Fruit fly (Drosophila melanogaster) whole organism, adult: Measurements from ENCODE around the gene CG11555.

Experiments used
- CG12768 ChIP-seq: fragments of 200-800 bp; sonication (Bioruptor generic); optimal IDR thresholded peaks from 2 replicates; lab custom pipeline; 2017; ENCODE audit warnings: missing biosample characterization, missing genetic modification characterization, mild to moderate bottlenecking, moderate library complexity, missing genetic modification reagents
- CG14711 ChIP-seq: fragments of 200-800 bp; sonication (Bioruptor generic); optimal IDR thresholded peaks from 2 replicates; lab custom pipeline; 2018; ENCODE audit warnings: missing biosample characterization, mild to moderate bottlenecking, missing genetic modification characterization, moderate library complexity
- CG5204 ChIP-seq: fragments of 200-800 bp; sonication (Bioruptor generic); optimal IDR thresholded peaks from 2 replicates; lab custom pipeline; 2016; ENCODE audit warnings: missing biosample characterization, missing genetic modification characterization
- CG7045 ChIP-seq: fragments of 200-800 bp; sonication (Bioruptor generic); optimal IDR thresholded peaks from 2 replicates; lab custom pipeline; 2017; ENCODE audit warnings: missing biosample characterization, mild to moderate bottlenecking, missing genetic modification characterization
- CG7101 ChIP-seq: fragments of 200-800 bp; sonication (Bioruptor generic); optimal IDR thresholded peaks from 2 replicates; lab custom pipeline; 2018; ENCODE audit warnings: missing biosample characterization, mild to moderate bottlenecking, missing genetic modification characterization, moderate library complexity
- Crg-1 ChIP-seq: fragments of 200-800 bp; sonication (Bioruptor generic); optimal IDR thresholded peaks from 2 replicates; lab custom pipeline; 2016; ENCODE audit warnings: missing biosample characterization, missing genetic modification characterization
- Hr96 ChIP-seq: fragments of 200-800 bp; sonication (Bioruptor generic); optimal IDR thresholded peaks from 2 replicates; lab custom pipeline; 2016; ENCODE audit warnings: missing biosample characterization, missing genetic modification characterization
- cic ChIP-seq: fragments of 200-800 bp; sonication (Bioruptor generic); optimal IDR thresholded peaks from 2 replicates; lab custom pipeline; 2017; ENCODE audit warnings: missing biosample characterization, mild to moderate bottlenecking, missing genetic modification characterization, moderate library complexity
- pad ChIP-seq: fragments of 200-800 bp; sonication (Bioruptor generic); optimal IDR thresholded peaks from 3 replicates; lab custom pipeline; 2017; ENCODE audit warnings: missing biosample characterization, missing genetic modification characterization, mild to moderate bottlenecking, moderate library complexity, missing genetic modification reagents
- toe ChIP-seq: fragments of 200-800 bp; sonication (Bioruptor generic); optimal IDR thresholded peaks from 2 replicates; lab custom pipeline; 2016; ENCODE audit warnings: missing biosample characterization, missing genetic modification characterization

DNA sequence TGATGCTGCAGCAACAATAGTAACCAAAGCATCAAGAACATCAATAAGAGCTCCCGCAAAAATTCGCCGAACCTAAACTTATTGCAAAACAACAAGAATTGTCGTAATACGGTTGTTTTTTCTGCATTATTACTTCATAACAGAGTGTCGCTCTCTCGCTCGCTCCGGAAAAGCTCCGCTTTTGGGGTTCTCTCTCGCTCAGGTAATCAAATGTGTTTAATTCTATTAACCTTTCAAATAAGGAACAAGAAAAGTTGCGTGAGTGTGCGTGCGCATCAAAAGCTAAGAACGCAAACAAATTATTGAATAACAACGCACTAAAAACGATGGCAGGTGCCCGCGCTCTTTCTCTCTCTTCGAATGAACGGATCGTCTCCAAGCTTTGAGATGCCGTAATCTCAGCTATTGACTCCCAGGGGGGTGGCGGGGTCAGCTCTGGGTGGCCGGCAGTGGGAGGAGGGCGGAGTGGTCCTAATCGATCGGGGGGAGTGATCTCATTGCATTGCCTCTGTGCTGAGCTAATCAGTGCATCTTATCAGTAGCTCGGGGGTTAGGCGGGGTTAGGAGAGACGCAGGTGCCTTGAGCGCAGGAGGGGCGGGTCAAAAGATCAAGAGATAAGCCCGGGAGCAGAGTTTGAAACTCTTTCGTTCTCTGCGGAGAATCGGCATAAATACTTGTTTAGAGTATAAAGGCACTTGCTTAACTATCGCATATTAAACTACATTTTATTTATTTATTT lies 32.7 kb downstream of the CG11555 start:
- TF ChIP-seq cic (GFP tag; lab: Kevin White, UChicago), result peak; percentile 33
- no peak for TF ChIP-seq CG7101
- TF ChIP-seq Hr96 (GFP tag; lab: Kevin White, UChicago), result no peak
- no peak for TF ChIP-seq toe
- TF ChIP-seq Crg-1 (GFP tag; lab: Kevin White, UChicago), result no peak
- TF ChIP-seq pad (GFP tag; lab: Kevin White, UChicago), result peak; percentile 39
- TF ChIP-seq CG12768 (GFP tag; lab: Kevin White, UChicago), result no peak
- no peak for TF ChIP-seq CG14711 (tag; lab: Kevin White, UChicago)
- no peak for TF ChIP-seq CG5204 (GFP tag; lab: Kevin White, UChicago)
- TF ChIP-seq CG7045, result no peak
